Fruit fly (Drosophila melanogaster) whole organism, embryonic: ENCODE data around the gene Trm7-32.
A peak's percentile ranks its signal among the peaks of the same experiment; 100 is the strongest.

Source experiments
- Antp ChIP-seq: fragments of 200-800 bp; sonication (Bioruptor generic); optimal IDR thresholded peaks from 3 replicates; lab custom pipeline; 2016; ENCODE audit warnings: missing biosample characterization, missing genetic modification characterization
- Atf3 ChIP-seq: fragments of 200-800 bp; sonication (Bioruptor generic); optimal IDR thresholded peaks from 3 replicates; lab custom pipeline; 2016; ENCODE audit warnings: missing biosample characterization, missing genetic modification characterization
- CG10274 ChIP-seq: fragments of 200-800 bp; sonication (Bioruptor generic); optimal IDR thresholded peaks from 3 replicates; lab custom pipeline; 2017; ENCODE audit warnings: missing biosample characterization, mild to moderate bottlenecking, missing genetic modification characterization
- CG11398 ChIP-seq: fragments of 200-800 bp; sonication (Bioruptor generic); optimal IDR thresholded peaks from 2 replicates; lab custom pipeline; 2016; ENCODE audit warnings: missing biosample characterization, missing genetic modification characterization
- CG11560 ChIP-seq: fragments of 200-800 bp; sonication (Bioruptor generic); IDR thresholded peaks from 3 replicates; pipeline ENCODE4 v1.3.6; 2022; ENCODE audit warnings: missing biosample characterization, missing genetic modification characterization
- CG14441 ChIP-seq: fragments of 200-800 bp; sonication (Bioruptor generic); IDR thresholded peaks from 2 replicates; pipeline ENCODE4 v1.3.6; 2022; ENCODE audit warnings: missing biosample characterization, missing genetic modification characterization
- CG15479 ChIP-seq: fragments of 200-800 bp; sonication (Bioruptor generic); optimal IDR thresholded peaks from 3 replicates; lab custom pipeline; 2019; ENCODE audit warnings: missing biosample characterization, mild to moderate bottlenecking, missing genetic modification characterization, moderate library complexity
- CG16779 ChIP-seq: fragments of 200-800 bp; sonication (Bioruptor generic); IDR thresholded peaks from 2 replicates; pipeline ENCODE4 v1.3.6; 2022; ENCODE audit warnings: missing biosample characterization, missing genetic modification characterization
- CG17186 ChIP-seq: fragments of 200-800 bp; sonication (Bioruptor generic); optimal IDR thresholded peaks from 3 replicates; lab custom pipeline; 2017; ENCODE audit warnings: missing biosample characterization, missing genetic modification reagents, missing genetic modification characterization
- CG18599 ChIP-seq: fragments of 200-800 bp; sonication (Bioruptor generic); optimal IDR thresholded peaks from 3 replicates; lab custom pipeline; 2017; ENCODE audit warnings: missing biosample characterization, missing genetic modification characterization, mild to moderate bottlenecking, moderate library complexity, missing genetic modification reagents
- CG32532 ChIP-seq: fragments of 200-800 bp; sonication (Bioruptor generic); IDR thresholded peaks from 2 replicates; pipeline ENCODE4 v1.3.6; 2022; ENCODE audit warnings: missing biosample characterization, missing genetic modification characterization
- CG32772 ChIP-seq: fragments of 200-800 bp; sonication (Bioruptor generic); IDR thresholded peaks from 2 replicates; pipeline ENCODE4 v1.3.6; 2022; ENCODE audit warnings: missing biosample characterization, missing genetic modification characterization
- CG33213 ChIP-seq: fragments of 200-800 bp; sonication (Bioruptor generic); optimal IDR thresholded peaks from 3 replicates; lab custom pipeline; 2016; ENCODE audit warnings: missing biosample characterization, missing genetic modification characterization
- CG4360 ChIP-seq: fragments of 200-800 bp; sonication (Bioruptor generic); IDR thresholded peaks from 2 replicates; pipeline ENCODE4 v1.3.6; 2022; ENCODE audit warnings: missing biosample characterization, missing genetic modification characterization
- CG4424 ChIP-seq: fragments of 200-800 bp; sonication (Bioruptor generic); optimal IDR thresholded peaks from 3 replicates; lab custom pipeline; 2016; ENCODE audit warnings: missing biosample characterization, missing genetic modification characterization
- CG5953 ChIP-seq: fragments of 200-800 bp; sonication (Bioruptor generic); IDR thresholded peaks from 2 replicates; pipeline ENCODE4 v1.3.6; 2022; ENCODE audit warnings: missing biosample characterization, missing genetic modification characterization
- CG6791 ChIP-seq: fragments of 200-800 bp; sonication (Bioruptor generic); IDR thresholded peaks from 3 replicates; pipeline ENCODE4 v1.3.6; 2022; ENCODE audit warnings: missing biosample characterization, missing genetic modification characterization; ENCODE audit not compliant: partially characterized antibody
- CG8089 ChIP-seq: fragments of 200-800 bp; sonication (Bioruptor generic); optimal IDR thresholded peaks from 3 replicates; lab custom pipeline; 2016; ENCODE audit warnings: missing biosample characterization, missing genetic modification characterization
- CG8281 ChIP-seq: fragments of 200-800 bp; sonication (Bioruptor generic); optimal IDR thresholded peaks from 2 replicates; lab custom pipeline; 2018; ENCODE audit warnings: missing biosample characterization, mild to moderate bottlenecking, missing genetic modification characterization, moderate library complexity
- CG8290 ChIP-seq, 3 experiments: fragments of 200-800 bp; sonication (Bioruptor generic); optimal IDR thresholded peaks; 2 replicates each; lab custom pipeline; 2016 to 2019; ENCODE audit warnings: missing biosample characterization in 3 of 3, missing genetic modification characterization in 3 of 3, mild to moderate bottlenecking in 2 of 3, moderate library complexity in 1 of 3
- CG8388 ChIP-seq: fragments of 200-800 bp; sonication (Bioruptor generic); optimal IDR thresholded peaks from 2 replicates; lab custom pipeline; 2019; ENCODE audit warnings: missing biosample characterization, mild to moderate bottlenecking, missing genetic modification characterization, moderate library complexity
- D ChIP-seq, 2 experiments: fragments of 200-800 bp in 1 of 2; fragments of >200 bp in 1 of 2; sonication (Bioruptor generic) in 1 of 2; optimal IDR thresholded peaks; 2 replicates in 1 of 2; 3 replicates in 1 of 2; lab custom pipeline; 2017; ENCODE audit warnings: mild to moderate bottlenecking in 1 of 2, missing biosample characterization in 1 of 2, missing genetic modification characterization in 1 of 2, missing genetic modification reagents in 1 of 2
- Dbx ChIP-seq: fragments of 200-800 bp; sonication (Bioruptor generic); IDR thresholded peaks from 3 replicates; pipeline ENCODE4 v1.3.6; 2022; ENCODE audit warnings: missing biosample characterization, missing genetic modification characterization
- Dfd ChIP-seq, 2 experiments: fragments of >200 bp; optimal IDR thresholded peaks; 2 replicates each; lab custom pipeline; 2017; ENCODE audit warnings: missing biosample characterization in 2 of 2, missing genetic modification characterization in 2 of 2
- Lhr ChIP-seq: fragments of 200-800 bp; sonication (Bioruptor generic); optimal IDR thresholded peaks from 3 replicates; lab custom pipeline; 2017; ENCODE audit warnings: mild to moderate bottlenecking, missing biosample characterization, missing genetic modification reagents, missing genetic modification characterization
- Lpt ChIP-seq: fragments of >200 bp; optimal IDR thresholded peaks from 2 replicates; lab custom pipeline; 2018; ENCODE audit warnings: missing biosample characterization, missing genetic modification characterization
- NK7.1 ChIP-seq: fragments of 200-800 bp; sonication (Bioruptor generic); optimal IDR thresholded peaks from 3 replicates; lab custom pipeline; 2016; ENCODE audit warnings: missing biosample characterization, missing genetic modification characterization
- Nf-YC ChIP-seq: fragments of 200-800 bp; optimal IDR thresholded peaks from 3 replicates; lab custom pipeline; 2019; ENCODE audit warnings: missing biosample characterization, mild to moderate bottlenecking, missing genetic modification characterization, moderate library complexity
- Ssrp ChIP-seq: fragments of 200-800 bp; sonication (Bioruptor generic); optimal IDR thresholded peaks from 2 replicates; lab custom pipeline; 2018; ENCODE audit warnings: missing biosample characterization, mild to moderate bottlenecking, missing genetic modification characterization, moderate library complexity
- TFAM ChIP-seq: fragments of 200-800 bp; sonication (Bioruptor generic); optimal IDR thresholded peaks from 2 replicates; lab custom pipeline; 2017; ENCODE audit warnings: missing biosample characterization, missing genetic modification characterization, inconsistent platforms
- ap ChIP-seq: fragments of 200-800 bp; sonication (Bioruptor generic); IDR thresholded peaks from 2 replicates; pipeline ENCODE4 v1.3.6; 2022; ENCODE audit warnings: missing biosample characterization, missing genetic modification characterization
- ase ChIP-seq: fragments of 200-800 bp; sonication (Bioruptor generic); IDR thresholded peaks from 3 replicates; pipeline ENCODE4 v1.3.6; 2022; ENCODE audit warnings: missing biosample characterization, missing genetic modification characterization
- br ChIP-seq: fragments of >200 bp; optimal IDR thresholded peaks from 2 replicates; lab custom pipeline; 2017
- dpn ChIP-seq, 2 experiments: fragments of 200-800 bp; sonication (Bioruptor generic); optimal IDR thresholded peaks; 3 replicates each; lab custom pipeline; 2016; ENCODE audit warnings: missing biosample characterization in 2 of 2, missing genetic modification characterization in 2 of 2
- en ChIP-seq: fragments of 200-800 bp; sonication (Bioruptor generic); optimal IDR thresholded peaks from 2 replicates; lab custom pipeline; 2016; ENCODE audit warnings: missing biosample characterization, missing genetic modification characterization
- fd3F ChIP-seq: fragments of 200-800 bp; sonication (Bioruptor generic); optimal IDR thresholded peaks from 2 replicates; lab custom pipeline; 2018; ENCODE audit warnings: missing biosample characterization, mild to moderate bottlenecking, missing genetic modification characterization, moderate library complexity
- grau ChIP-seq: fragments of 200-800 bp; optimal IDR thresholded peaks from 3 replicates; lab custom pipeline; 2019; ENCODE audit warnings: missing biosample characterization, mild to moderate bottlenecking, missing genetic modification characterization, moderate library complexity
- maf-S ChIP-seq: fragments of 200-800 bp; sonication (Bioruptor generic); optimal IDR thresholded peaks from 2 replicates; lab custom pipeline; 2016; ENCODE audit warnings: missing biosample characterization, missing genetic modification characterization
- mld ChIP-seq: fragments of 200-800 bp; sonication (Bioruptor generic); IDR thresholded peaks from 3 replicates; pipeline ENCODE4 v1.3.6; 2022; ENCODE audit warnings: missing biosample characterization, missing genetic modification characterization; ENCODE audit not compliant: partially characterized antibody
- otp ChIP-seq: fragments of 200-800 bp; sonication (Bioruptor generic); IDR thresholded peaks from 3 replicates; pipeline ENCODE4, ENCODE4 v1.3.6; 2022; ENCODE audit warnings: missing biosample characterization, missing genetic modification characterization
- phol ChIP-seq: fragments of 200-800 bp; sonication (Bioruptor generic); optimal IDR thresholded peaks from 3 replicates; lab custom pipeline; 2018; ENCODE audit warnings: missing biosample characterization, mild to moderate bottlenecking, missing genetic modification characterization, moderate library complexity
- pita ChIP-seq: fragments of 200-800 bp; sonication (Bioruptor generic); optimal IDR thresholded peaks from 2 replicates; lab custom pipeline; 2017; ENCODE audit warnings: missing biosample characterization, mild to moderate bottlenecking, missing genetic modification characterization
- pros ChIP-seq: fragments of 200-800 bp; sonication (Bioruptor generic); optimal IDR thresholded peaks from 3 replicates; lab custom pipeline; 2019; ENCODE audit warnings: missing biosample characterization, mild to moderate bottlenecking, missing genetic modification characterization, moderate library complexity
- run ChIP-seq: fragments of 200-800 bp; sonication (Bioruptor generic); optimal IDR thresholded peaks from 3 replicates; lab custom pipeline; 2018; ENCODE audit warnings: missing biosample characterization, mild to moderate bottlenecking, missing genetic modification characterization
- sens-2 ChIP-seq: fragments of 200-800 bp; sonication (Bioruptor generic); IDR thresholded peaks from 2 replicates; pipeline ENCODE4 v1.3.6; 2022; ENCODE audit warnings: missing biosample characterization, missing genetic modification characterization
- seq ChIP-seq: fragments of 200-800 bp; sonication (Bioruptor generic); IDR thresholded peaks from 2 replicates; pipeline ENCODE4 v1.3.6; 2022; ENCODE audit warnings: missing biosample characterization, missing genetic modification characterization
- ssp ChIP-seq: fragments of 200-800 bp; sonication (Bioruptor generic); IDR thresholded peaks from 2 replicates; pipeline ENCODE4 v1.3.6; 2022; ENCODE audit warnings: missing biosample characterization, missing genetic modification characterization
- trem ChIP-seq: fragments of 200-800 bp; optimal IDR thresholded peaks from 3 replicates; lab custom pipeline; 2019; ENCODE audit warnings: missing biosample characterization, mild to moderate bottlenecking, missing genetic modification characterization, moderate library complexity
- wek ChIP-seq: fragments of 200-800 bp; sonication (Bioruptor generic); optimal IDR thresholded peaks from 3 replicates; lab custom pipeline; 2018; ENCODE audit warnings: missing biosample characterization, mild to moderate bottlenecking, missing genetic modification characterization, moderate library complexity
- zen2 ChIP-seq: fragments of 200-800 bp; sonication (Bioruptor generic); IDR thresholded peaks from 3 replicates; pipeline ENCODE4 v1.3.6; 2022; ENCODE audit warnings: missing biosample characterization, missing genetic modification characterization; ENCODE audit not compliant: partially characterized antibody

Gene Trm7-32

DNA sequence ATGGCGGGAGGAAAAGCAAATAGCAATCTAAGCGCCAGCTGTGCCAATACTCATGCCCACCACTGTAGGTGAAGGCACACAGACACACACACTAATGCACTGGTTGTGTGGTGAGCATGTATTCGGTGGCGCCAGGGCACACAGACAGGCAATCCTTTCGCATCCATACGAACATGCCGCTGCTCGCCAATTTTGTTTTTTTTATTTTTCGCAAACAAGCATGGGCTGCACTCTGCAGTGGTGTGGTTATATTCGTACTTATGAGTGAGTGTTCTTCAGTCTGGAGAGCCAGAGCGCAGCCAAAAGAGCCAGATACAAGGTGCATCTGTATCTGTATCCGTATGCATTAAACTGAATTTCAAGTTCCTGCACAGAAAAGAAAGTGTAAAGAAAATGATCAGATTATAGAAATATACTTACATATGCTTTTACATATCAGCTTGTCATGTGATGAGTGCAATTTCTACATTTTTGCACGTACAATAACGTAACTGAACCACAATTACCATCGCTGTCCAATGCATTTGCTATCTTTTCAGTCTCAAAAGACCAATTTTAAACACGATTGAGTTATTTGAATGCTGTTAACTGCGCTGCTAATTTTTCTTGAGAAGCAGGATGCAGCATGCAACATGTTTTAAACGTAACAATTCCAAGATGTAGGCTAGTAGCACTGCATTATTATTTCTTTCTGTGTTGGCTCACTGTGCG is 18.8 kb downstream of the Trm7-32 start (continued):
- TF ChIP-seq CG11560 (tag; lab: Robert Waterston, UW): no peak
- no peak for TF ChIP-seq CG32532 (GFP tag; lab: Robert Waterston, UW)
- peak; percentile 20 for TF ChIP-seq trem
- TF ChIP-seq pita (GFP tag; lab: Kevin White, UChicago): no peak
- TF ChIP-seq CG5953: no peak
- TF ChIP-seq CG4424: peak; percentile 30
- no peak for TF ChIP-seq CG33213 (GFP tag; lab: Kevin White, UChicago)
- no peak for TF ChIP-seq Lpt
- TF ChIP-seq CG8388 (GFP tag; lab: Kevin White, UChicago): peak; percentile 8
- TF ChIP-seq CG18599 (GFP tag; lab: Kevin White, UChicago): no peak
- TF ChIP-seq CG10274: no peak
- TF ChIP-seq CG6791: no peak
- TF ChIP-seq otp: no peak
- TF ChIP-seq grau (tag; lab: Kevin White, UChicago): no peak
- TF ChIP-seq CG11398 (GFP tag; lab: Kevin White, UChicago): peak; percentile 2
- TF ChIP-seq Antp: no peak
- no peak for TF ChIP-seq NK7.1
- no peak for TF ChIP-seq br (lab: Kevin White, UChicago)
- TF ChIP-seq maf-S (GFP tag; lab: Kevin White, UChicago): no peak
- no peak for TF ChIP-seq CG15479 (GFP tag; lab: Kevin White, UChicago)
- TF ChIP-seq pros (GFP tag; lab: Kevin White, UChicago): no peak
- no peak for TF ChIP-seq wek (GFP tag; lab: Kevin White, UChicago)
- no peak for TF ChIP-seq CG8089 (GFP tag; lab: Kevin White, UChicago)
- TF ChIP-seq CG4360 (GFP tag; lab: Robert Waterston, UW): no peak
- peak in 1 of 2 experiments; percentile 8 for TF ChIP-seq dpn (GFP tag; optimal IDR thresholded peaks at IDR 0.05; lab: Kevin White, UChicago)
- TF ChIP-seq ap: 0 out of 2 replicates have a peak, but pooled peaks have one; percentile 8
- no peak; the same call in 1 of the 2 replicates for TF ChIP-seq CG14441 (GFP tag; lab: Robert Waterston, UW)
- TF ChIP-seq Nf-YC: no peak
- TF ChIP-seq CG17186: no peak
- peak; percentile 45 for TF ChIP-seq Ssrp (tag; lab: Kevin White, UChicago)
- TF ChIP-seq ssp (GFP tag; lab: Robert Waterston, UW): no peak
- TF ChIP-seq en: no peak
- TF ChIP-seq phol (tag; lab: Kevin White, UChicago): peak; percentile 49
- no peak for TF ChIP-seq run (tag; lab: Kevin White, UChicago)
- TF ChIP-seq fd3F (GFP tag; lab: Kevin White, UChicago): no peak
- TF ChIP-seq zen2: no peak
- TF ChIP-seq D (optimal IDR thresholded peaks at IDR 0.05; lab: Kevin White, UChicago): no peak
- peak; percentile 27 for TF ChIP-seq D (GFP tag; optimal IDR thresholded peaks at IDR 0.05; lab: Kevin White, UChicago)
- TF ChIP-seq Atf3 (GFP tag; lab: Kevin White, UChicago): no peak
- TF ChIP-seq sens-2 (GFP tag; lab: Robert Waterston, UW): no peak
- no peak for TF ChIP-seq seq (GFP tag; lab: Robert Waterston, UW)
- no peak for TF ChIP-seq mld (GFP tag; lab: Robert Waterston, UW)
- no peak for TF ChIP-seq CG16779 (GFP tag; lab: Robert Waterston, UW)
- TF ChIP-seq ase (GFP tag; lab: Robert Waterston, UW): no peak
- no peak for TF ChIP-seq Dbx
- TF ChIP-seq CG32772 (GFP tag; lab: Robert Waterston, UW): 0 out of 2 replicates have a peak, but pooled peaks have one; percentile 18
- no peak for TF ChIP-seq TFAM (GFP tag; lab: Kevin White, UChicago)
- no peak for TF ChIP-seq Lhr (GFP tag; lab: Kevin White, UChicago)
- TF ChIP-seq CG8281: no peak
- TF ChIP-seq CG8290 (GFP tag; optimal IDR thresholded peaks at IDR 0.05; lab: Kevin White, UChicago): no peak
- TF ChIP-seq CG8290 (tag; optimal IDR thresholded peaks at IDR 0.05; lab: Kevin White, UChicago): peak in 1 of 2 experiments; percentile 32
- TF ChIP-seq Dfd (GFP tag; optimal IDR thresholded peaks at IDR 0.05; lab: Kevin White, UChicago): no peak
